Worm (Caenorhabditis elegans) whole organism, L4 larva: ENCODE data around the gene mlck-1.
A peak's percentile ranks its signal among the peaks of the same experiment; 100 is the strongest.

ENCODE experiments used
- F26F4.8 ChIP-seq: fragments of 200-800 bp; sonication (Bioruptor generic); conservative IDR thresholded peaks from 2 replicates; pipeline ENCODE4 v1.3.6; 2022; ENCODE audit warnings: missing genetic modification characterization, missing compliant biosample characterization
- F49E8.2 ChIP-seq: sonication (generic microtip); optimal IDR thresholded peaks from 2 replicates; lab custom pipeline; 2016; ENCODE audit warnings: missing compliant biosample characterization, mild to moderate bottlenecking, missing genetic modification characterization, borderline replicate concordance
- R02D3.7 ChIP-seq: fragments of 150-350 bp; sonication (generic microtip); optimal IDR thresholded peaks from 3 replicates; lab custom pipeline; 2014; ENCODE audit warnings: missing biosample characterization, missing genetic modification characterization
- ZK546.5 ChIP-seq, 2 experiments: sonication (generic microtip); optimal IDR thresholded peaks; 2 replicates each; lab custom pipeline; 2017; ENCODE audit warnings: missing biosample characterization in 2 of 2, missing genetic modification characterization in 2 of 2
- aha-1 ChIP-seq: fragments of 150-350 bp; peaks from one replicate; lab custom pipeline; 2014; ENCODE audit warnings: missing biosample characterization, missing genetic modification characterization
- aly-2 ChIP-seq: sonication (generic microtip); optimal IDR thresholded peaks from 2 replicates; lab custom pipeline; 2018; ENCODE audit warnings: missing biosample characterization, missing genetic modification characterization
- ceh-44 ChIP-seq: fragments of 200-800 bp; sonication (Bioruptor generic); IDR thresholded peaks from 2 replicates; pipeline ENCODE4 v1.3.6; 2022; ENCODE audit warnings: missing genetic modification reagents, missing genetic modification characterization, missing compliant biosample characterization
- ceh-62 ChIP-seq: sonication (generic microtip); optimal IDR thresholded peaks from 2 replicates; lab custom pipeline; 2017; ENCODE audit warnings: missing biosample characterization, missing genetic modification characterization
- daf-12 ChIP-seq: fragments of 150-350 bp; optimal IDR thresholded peaks from 2 replicates; lab custom pipeline; 2014; ENCODE audit warnings: missing biosample characterization, missing genetic modification reagents, missing genetic modification characterization
- daf-16 ChIP-seq, 3 experiments: sonication (generic microtip); optimal IDR thresholded peaks; 2 replicates each; lab custom pipeline; 2016 to 2017; ENCODE audit warnings: missing genetic modification characterization in 3 of 3, missing genetic modification reagents in 3 of 3, mild to moderate bottlenecking in 2 of 3, missing compliant biosample characterization in 2 of 3, missing biosample characterization in 1 of 3, moderate library complexity in 1 of 3
- daf-19 ChIP-seq: fragments of 200-800 bp; sonication (Bioruptor generic); conservative IDR thresholded peaks from 2 replicates; pipeline ENCODE4 v1.3.6; 2022; ENCODE audit warnings: missing genetic modification characterization, missing compliant biosample characterization
- dmd-6 ChIP-seq: fragments of 200-800 bp; sonication (Bioruptor generic); IDR thresholded peaks from 2 replicates; pipeline ENCODE4 v1.3.6; 2022; ENCODE audit warnings: missing genetic modification reagents, missing genetic modification characterization, missing compliant biosample characterization
- dmd-8 ChIP-seq: fragments of 200-800 bp; sonication (Bioruptor generic); IDR thresholded peaks from 2 replicates; pipeline ENCODE4 v1.3.6; 2022; ENCODE audit warnings: missing genetic modification characterization, missing compliant biosample characterization
- dpl-1 ChIP-seq: fragments of 150-350 bp; optimal IDR thresholded peaks from 2 replicates; lab custom pipeline; 2014; ENCODE audit warnings: missing biosample characterization, missing genetic modification reagents, missing genetic modification characterization
- egl-27 ChIP-seq: sonication (generic microtip); optimal IDR thresholded peaks from 3 replicates; lab custom pipeline; 2017; ENCODE audit warnings: missing biosample characterization, missing genetic modification reagents, missing genetic modification characterization
- fkh-10 ChIP-seq: fragments of 150-350 bp; optimal IDR thresholded peaks from 2 replicates; lab custom pipeline; 2014; ENCODE audit warnings: missing biosample characterization, missing genetic modification reagents, missing genetic modification characterization
- hlh-11 ChIP-seq: fragments of 200-800 bp; sonication (Bioruptor generic); optimal IDR thresholded peaks from 2 replicates; lab custom pipeline; 2018; ENCODE audit warnings: mild to moderate bottlenecking, missing genetic modification characterization, missing compliant biosample characterization
- lim-7 ChIP-seq: fragments of 200-800 bp; sonication (Bioruptor generic); IDR thresholded peaks from 2 replicates; pipeline ENCODE4 v1.3.6; 2022; ENCODE audit warnings: missing genetic modification characterization, missing compliant biosample characterization
- lir-3 ChIP-seq: sonication (generic microtip); optimal IDR thresholded peaks from 2 replicates; lab custom pipeline; 2016; ENCODE audit warnings: mild to moderate bottlenecking, missing genetic modification characterization, missing compliant biosample characterization
- lsy-2 ChIP-seq, 2 experiments: fragments of 150-350 bp in 1 of 2; sonication (generic microtip) in 1 of 2; optimal IDR thresholded peaks; 2 replicates each; lab custom pipeline; 2014 to 2017; ENCODE audit warnings: missing biosample characterization in 2 of 2, missing genetic modification characterization in 2 of 2
- madf-9 ChIP-seq: fragments of 200-800 bp; sonication (Bioruptor generic); conservative IDR thresholded peaks from 2 replicates; pipeline ENCODE4 v1.3.6; 2022; ENCODE audit warnings: missing genetic modification reagents, missing genetic modification characterization, missing compliant biosample characterization
- mep-1 ChIP-seq: fragments of 150-350 bp; sonication (generic microtip); optimal IDR thresholded peaks from 3 replicates; lab custom pipeline; 2014; ENCODE audit warnings: missing biosample characterization, missing genetic modification characterization
- nhr-10 ChIP-seq: fragments of 150-350 bp; optimal IDR thresholded peaks from 2 replicates; lab custom pipeline; 2014; ENCODE audit warnings: missing biosample characterization, missing genetic modification characterization
- nhr-102 ChIP-seq: sonication (generic microtip); optimal IDR thresholded peaks from 2 replicates; lab custom pipeline; 2016; ENCODE audit warnings: mild to moderate bottlenecking, missing genetic modification characterization, moderate library complexity, missing compliant biosample characterization
- nhr-111 ChIP-seq: fragments of 200-800 bp; sonication (Bioruptor generic); optimal IDR thresholded peaks from 2 replicates; lab custom pipeline; 2018; ENCODE audit warnings: mild to moderate bottlenecking, missing genetic modification characterization, missing compliant biosample characterization
- nhr-25 ChIP-seq: sonication (generic microtip); optimal IDR thresholded peaks from 2 replicates; lab custom pipeline; 2017; ENCODE audit warnings: missing genetic modification characterization, mild to moderate bottlenecking, missing compliant biosample characterization, antibody characterized with exemption, moderate library complexity, borderline replicate concordance; ENCODE audit not compliant: insufficient read depth
- nhr-28 ChIP-seq: fragments of 150-350 bp; optimal IDR thresholded peaks from 2 replicates; lab custom pipeline; 2014; ENCODE audit warnings: missing biosample characterization, missing genetic modification characterization
- nhr-42 ChIP-seq: fragments of 200-800 bp; sonication (Bioruptor generic); IDR thresholded peaks from 2 replicates; pipeline ENCODE4 v1.3.6; 2022; ENCODE audit warnings: missing genetic modification characterization, missing compliant biosample characterization
- nhr-48 ChIP-seq: sonication (generic microtip); optimal IDR thresholded peaks from 2 replicates; lab custom pipeline; 2016; ENCODE audit warnings: mild to moderate bottlenecking, missing genetic modification characterization, missing compliant biosample characterization
- nhr-76 ChIP-seq: fragments of 150-350 bp; optimal IDR thresholded peaks from 2 replicates; lab custom pipeline; 2014; ENCODE audit warnings: missing biosample characterization, missing genetic modification characterization
- rbr-2 ChIP-seq: sonication (generic microtip); optimal IDR thresholded peaks from 2 replicates; lab custom pipeline; 2016; ENCODE audit warnings: missing genotype, missing genetic modification characterization, missing compliant biosample characterization
- saeg-2 ChIP-seq: fragments of 200-800 bp; sonication (Bioruptor generic); IDR thresholded peaks from 2 replicates; pipeline ENCODE4 v1.3.6; 2022; ENCODE audit warnings: missing genetic modification reagents, missing genetic modification characterization, missing compliant biosample characterization
- sdz-12 ChIP-seq: fragments of 200-800 bp; sonication (Bioruptor generic); optimal IDR thresholded peaks from 2 replicates; lab custom pipeline; 2018; ENCODE audit warnings: mild to moderate bottlenecking, missing genetic modification characterization, missing compliant biosample characterization
- snpc-1.2 ChIP-seq: fragments of 200-800 bp; sonication (Bioruptor generic); IDR thresholded peaks from 2 replicates; pipeline ENCODE4 v1.3.6; 2022; ENCODE audit warnings: missing genetic modification reagents, missing genetic modification characterization, missing compliant biosample characterization
- snpc-4 ChIP-seq: fragments of 150-350 bp; optimal IDR thresholded peaks from 2 replicates; lab custom pipeline; 2014; ENCODE audit warnings: missing biosample characterization, missing genetic modification characterization
- spr-1 ChIP-seq: sonication (generic microtip); optimal IDR thresholded peaks from 2 replicates; lab custom pipeline; 2016; ENCODE audit warnings: mild to moderate bottlenecking, missing genetic modification characterization, missing compliant biosample characterization
- tra-1 ChIP-seq: fragments of 200-800 bp; sonication (Bioruptor generic); IDR thresholded peaks from 2 replicates; pipeline ENCODE4 v1.3.6; 2022; ENCODE audit warnings: missing genetic modification reagents, missing genetic modification characterization, missing compliant biosample characterization
- unc-62 ChIP-seq, 3 experiments: fragments of 150-350 bp in 1 of 3; sonication (generic microtip); optimal IDR thresholded peaks in 2 of 3; peaks in 1 of 3; 1 replicate in 1 of 3; 2 replicates in 2 of 3; lab custom pipeline; 2014 to 2017; ENCODE audit warnings: missing biosample characterization in 3 of 3, missing genetic modification characterization in 3 of 3, missing genetic modification reagents in 3 of 3, missing genotype in 1 of 3
- zag-1 ChIP-seq: fragments of 150-350 bp; optimal IDR thresholded peaks from 2 replicates; lab custom pipeline; 2014; ENCODE audit warnings: missing biosample characterization, missing genetic modification characterization
- zip-2 ChIP-seq: fragments of 150-350 bp; optimal IDR thresholded peaks from 2 replicates; lab custom pipeline; 2014; ENCODE audit warnings: missing biosample characterization, missing genetic modification characterization
- ztf-7 ChIP-seq: fragments of 150-350 bp; optimal IDR thresholded peaks from 2 replicates; lab custom pipeline; 2014; ENCODE audit warnings: missing biosample characterization, missing genetic modification characterization

Gene mlck-1

DNA sequence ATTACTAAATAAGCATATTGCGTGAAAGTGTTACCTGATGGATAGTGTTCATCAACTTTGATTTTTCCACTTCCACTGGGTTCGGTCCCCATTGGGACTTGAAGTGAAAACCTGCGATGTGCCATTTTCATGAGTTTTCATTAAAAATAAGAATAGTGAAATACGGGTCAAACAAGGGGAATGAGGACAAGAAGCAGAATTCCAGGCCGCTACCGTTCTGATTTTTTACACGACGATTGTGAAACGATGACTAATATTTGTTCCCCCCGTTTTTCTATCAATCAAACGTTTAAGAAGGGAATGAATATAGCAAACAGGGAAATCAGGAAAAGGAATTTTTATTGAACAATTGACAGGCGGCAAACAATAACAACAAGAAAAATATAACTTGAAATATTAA, at the start of gene mlck-1:
TSS of gene mlck-1 (minus strand) at position 101 of the 400 bp plus-strand sequence.
- TF ChIP-seq F26F4.8 (GFP tag; lab: Robert Waterston, UW): no peak
- TF ChIP-seq dpl-1: no peak
- no peak for TF ChIP-seq ceh-44 (GFP tag; lab: Robert Waterston, UW)
- TF ChIP-seq nhr-48 (tag; lab: Kevin White, UChicago): no peak
- no peak for TF ChIP-seq nhr-102 (tag; lab: Kevin White, UChicago)
- no peak for TF ChIP-seq dmd-8
- no peak for TF ChIP-seq madf-9 (GFP tag; lab: Robert Waterston, UW)
- no peak for TF ChIP-seq fkh-10 (GFP tag; lab: Kevin White, UChicago)

DNA sequence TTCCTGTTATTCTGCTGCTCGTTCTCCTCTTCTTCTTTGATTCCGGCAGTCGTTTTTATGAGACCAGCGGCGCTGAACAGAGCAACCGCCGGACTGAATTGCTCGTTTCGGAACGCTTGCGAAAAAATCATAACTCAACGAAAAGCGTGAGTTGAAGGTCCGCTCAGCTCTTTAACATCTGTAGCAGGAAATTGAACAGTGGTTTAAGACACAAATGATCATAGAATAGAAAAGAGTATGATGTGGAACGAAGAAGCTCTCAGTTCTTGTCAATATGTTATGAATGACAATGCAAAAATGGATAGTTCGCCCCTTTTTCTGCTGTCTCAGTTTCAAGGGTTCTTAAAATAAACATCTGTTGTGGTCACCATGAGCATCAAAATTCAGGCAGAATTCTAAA, 44.1 kb upstream of the mlck-1 start:
- peak in 1 of 2 experiments; percentile 95 for TF ChIP-seq unc-62 (GFP tag; optimal IDR thresholded peaks at IDR 0.05 in 1 of 2; lab: Kevin White, UChicago)
- no peak for TF ChIP-seq unc-62 (tag; optimal IDR thresholded peaks at IDR 0.05; lab: Kevin White, UChicago)
- no peak for TF ChIP-seq nhr-76 (tag; lab: Kevin White, UChicago)

DNA sequence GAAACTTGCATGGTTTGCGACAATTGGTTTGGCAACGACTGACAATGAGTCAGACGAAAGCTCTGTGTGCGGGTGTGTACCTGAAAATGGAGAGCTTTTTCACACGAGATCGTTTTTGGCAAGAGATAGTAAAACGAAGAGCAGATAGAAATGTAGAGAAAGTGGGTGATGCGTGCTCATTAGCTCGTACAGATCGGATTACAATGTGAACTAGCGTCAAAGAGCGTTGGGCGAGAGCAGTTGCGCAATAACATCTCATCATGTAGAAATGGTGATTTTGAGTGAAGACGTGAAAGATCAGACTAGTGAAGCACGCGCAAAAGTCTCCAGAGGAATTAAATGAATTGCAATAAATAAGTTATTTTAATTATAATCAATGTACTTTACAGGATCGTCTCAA, 25.6 kb upstream of the mlck-1 start, which contains the start of gene flp-2:
TSS of gene flp-2 (minus strand) at position 101 of the 400 bp plus-strand sequence.
- TF ChIP-seq zag-1 (tag; lab: Kevin White, UChicago): no peak
- no peak for TF ChIP-seq ceh-44 (GFP tag; lab: Robert Waterston, UW)
- TF ChIP-seq ceh-62: no peak
- TF ChIP-seq F49E8.2 (tag; lab: Kevin White, UChicago): no peak
- no peak for TF ChIP-seq aha-1
- TF ChIP-seq hlh-11 (tag; lab: Kevin White, UChicago): no peak
- TF ChIP-seq snpc-1.2 (GFP tag; lab: Robert Waterston, UW): no peak
- no peak for TF ChIP-seq nhr-25 (tag; lab: Kevin White, UChicago)
- no peak for TF ChIP-seq daf-16 (GFP tag; optimal IDR thresholded peaks at IDR 0.05; lab: Kevin White, UChicago)
- TF ChIP-seq daf-16 (tag; optimal IDR thresholded peaks at IDR 0.05; lab: Kevin White, UChicago): no peak
- no peak for TF ChIP-seq ZK546.5 (tag; optimal IDR thresholded peaks at IDR 0.05; lab: Kevin White, UChicago)
- no peak for TF ChIP-seq rbr-2
- no peak for TF ChIP-seq fkh-10 (GFP tag; lab: Kevin White, UChicago)
- no peak for TF ChIP-seq saeg-2
- TF ChIP-seq daf-12 (tag; lab: Kevin White, UChicago): no peak

DNA sequence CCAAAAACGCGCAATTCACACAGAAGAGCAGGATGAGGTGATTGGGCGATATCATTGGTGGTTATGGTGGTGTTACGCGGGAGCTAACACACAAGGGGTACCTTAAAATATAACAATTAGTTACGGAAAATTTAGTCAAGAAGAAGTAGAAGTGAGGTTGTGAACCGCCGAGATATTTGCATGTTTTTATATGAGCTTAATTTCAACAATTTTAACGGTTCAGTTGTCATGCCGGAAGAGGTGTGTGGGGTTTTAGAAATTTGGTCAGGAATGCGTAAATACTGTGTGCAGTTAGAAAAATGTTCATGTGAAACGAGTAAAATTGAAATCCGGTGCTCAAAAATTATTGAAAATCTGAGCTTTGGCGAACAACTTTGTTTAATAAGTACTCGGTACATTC, 23.3 kb upstream of the mlck-1 start, which contains the start of gene flp-3:
TSS of gene flp-3 (minus strand) at position 101 of the 400 bp plus-strand sequence.
- TF ChIP-seq egl-27: no peak
- peak in 1 of 2 experiments; percentile 35 for TF ChIP-seq unc-62 (GFP tag; optimal IDR thresholded peaks at IDR 0.05 in 1 of 2; lab: Kevin White, UChicago)
- TF ChIP-seq unc-62 (tag; optimal IDR thresholded peaks at IDR 0.05; lab: Kevin White, UChicago): no peak

- peak in 1 of 2 experiments; percentile 26 for TF ChIP-seq unc-62 (GFP tag; optimal IDR thresholded peaks at IDR 0.05 in 1 of 2; lab: Kevin White, UChicago)
- no peak for TF ChIP-seq unc-62 (tag; optimal IDR thresholded peaks at IDR 0.05; lab: Kevin White, UChicago)
- no peak for TF ChIP-seq lsy-2 (tag; optimal IDR thresholded peaks at IDR 0.05; lab: Kevin White, UChicago)
- TF ChIP-seq snpc-4 (tag; lab: Kevin White, UChicago): no peak
- no peak for TF ChIP-seq tra-1 (GFP tag; lab: Robert Waterston, UW)
- no peak for TF ChIP-seq aly-2
- no peak for TF ChIP-seq nhr-42 (GFP tag; lab: Robert Waterston, UW)
- TF ChIP-seq daf-19 (GFP tag; lab: Robert Waterston, UW): 0 out of 2 replicates have a peak, but pooled peaks have one; percentile 30
- no peak for TF ChIP-seq ztf-7 (tag; lab: Kevin White, UChicago)
Observed at ce11 chrX:10087866-10088265, 18.3 kb upstream of the mlck-1 start, which contains the start of gene flp-28. TSS of gene flp-28 (minus strand) at chrX:10087966.

- TF ChIP-seq spr-1 (tag; lab: Kevin White, UChicago) (no peak), unc-62 (GFP tag; optimal IDR thresholded peaks at IDR 0.05 in 1 of 2; lab: Kevin White, UChicago) (no peak), unc-62 (tag; optimal IDR thresholded peaks at IDR 0.05; lab: Kevin White, UChicago) (no peak), nhr-10 (tag; lab: Kevin White, UChicago) (no peak), mep-1 (no peak), nhr-28 (tag; lab: Kevin White, UChicago) (no peak), dmd-6 (no peak), sdz-12 (GFP tag; lab: Kevin White, UChicago) (no peak), lim-7 (GFP tag; lab: Robert Waterston, UW) (0 out of 2 replicates have a peak, but pooled peaks have one; percentile 49), zip-2 (tag; lab: Kevin White, UChicago) (no peak), zag-1 (tag; lab: Kevin White, UChicago) (no peak), nhr-111 (GFP tag; lab: Kevin White, UChicago) (no peak), lir-3 (no peak), R02D3.7 (tag; lab: Kevin White, UChicago) (no peak)
Observed at ce11 chrX:10085073-10085472, 15.5 kb upstream of the mlck-1 start.
